Worm (Caenorhabditis elegans) whole organism, young adult: ENCODE data around the gene nhr-254.

ENCODE experiments used
- F22D6.2 ChIP-seq: sonication (generic microtip); optimal IDR thresholded peaks from 2 replicates; lab custom pipeline; 2016; ENCODE audit warnings: mild to moderate bottlenecking, missing genetic modification characterization, missing compliant biosample characterization
- F57A8.1 ChIP-seq: fragments of 200-800 bp; sonication (Bioruptor generic); optimal IDR thresholded peaks from 2 replicates; lab custom pipeline; 2018; ENCODE audit warnings: mild to moderate bottlenecking, missing genetic modification characterization, moderate library complexity, missing compliant biosample characterization
- Y67H2A.10 ChIP-seq: fragments of 200-800 bp; sonication (Bioruptor generic); conservative IDR thresholded peaks from 2 replicates; pipeline ENCODE4 v1.3.6; 2022; ENCODE audit warnings: missing genetic modification reagents, missing genetic modification characterization, missing compliant biosample characterization
- akir-1 ChIP-seq: fragments of 200-800 bp; sonication (Bioruptor generic); optimal IDR thresholded peaks from 2 replicates; lab custom pipeline; 2018; ENCODE audit warnings: mild to moderate bottlenecking, missing genetic modification characterization, moderate library complexity, missing compliant biosample characterization
- ama-1 ChIP-seq, 3 experiments: fragments of 150-350 bp in 1 of 3; sonication (generic microtip) in 2 of 3; optimal IDR thresholded peaks; 2 replicates each; lab custom pipeline; 2014 to 2018; ENCODE audit warnings: missing biosample characterization in 2 of 3, missing genetic modification characterization in 2 of 3, missing genetic modification reagents in 2 of 3
- attf-3 ChIP-seq: fragments of 200-800 bp; sonication (Bioruptor generic); conservative IDR thresholded peaks from 2 replicates; pipeline ENCODE4 v1.3.6; 2022; ENCODE audit warnings: missing genetic modification reagents, missing genetic modification characterization, missing compliant biosample characterization
- ceh-79 ChIP-seq: sonication (generic microtip); optimal IDR thresholded peaks from 2 replicates; lab custom pipeline; 2017; ENCODE audit warnings: mild to moderate bottlenecking, missing genetic modification characterization, missing compliant biosample characterization
- chd-7 ChIP-seq: sonication (generic microtip); optimal IDR thresholded peaks from 2 replicates; lab custom pipeline; 2016; ENCODE audit warnings: mild to moderate bottlenecking, missing genetic modification characterization, moderate library complexity, missing compliant biosample characterization
- die-1 ChIP-seq: sonication (generic microtip); optimal IDR thresholded peaks from 2 replicates; lab custom pipeline; 2016; ENCODE audit warnings: missing genotype, mild to moderate bottlenecking, missing genetic modification characterization, missing compliant biosample characterization
- egl-18 ChIP-seq: fragments of 200-800 bp; sonication (Bioruptor generic); IDR thresholded peaks from 2 replicates; pipeline ENCODE4 v1.3.6; 2022; ENCODE audit warnings: missing genetic modification reagents, missing genetic modification characterization, missing compliant biosample characterization
- ekl-4 ChIP-seq: fragments of 200-800 bp; sonication (Bioruptor generic); IDR thresholded peaks from 2 replicates; pipeline ENCODE4 v1.3.6; 2022; ENCODE audit warnings: missing genetic modification reagents, missing genetic modification characterization, missing compliant biosample characterization
- him-1 ChIP-seq: sonication (generic microtip); optimal IDR thresholded peaks from 2 replicates; lab custom pipeline; 2016; ENCODE audit warnings: missing genotype, missing genetic modification reagents, missing genetic modification characterization, missing compliant biosample characterization
- lag-1 ChIP-seq: fragments of 200-800 bp; sonication (Bioruptor generic); IDR thresholded peaks from 2 replicates; pipeline ENCODE4 v1.3.6; 2022; ENCODE audit warnings: missing genetic modification reagents, missing genetic modification characterization, missing compliant biosample characterization
- lsl-1 ChIP-seq: fragments of 200-800 bp; sonication (Bioruptor generic); optimal IDR thresholded peaks from 2 replicates; lab custom pipeline; 2018; ENCODE audit warnings: mild to moderate bottlenecking, missing genetic modification characterization, moderate library complexity, missing compliant biosample characterization
- nhr-27 ChIP-seq: fragments of 200-800 bp; sonication (Bioruptor generic); optimal IDR thresholded peaks from 2 replicates; lab custom pipeline; 2018; ENCODE audit warnings: mild to moderate bottlenecking, missing genetic modification characterization, moderate library complexity, missing compliant biosample characterization
- nhr-80 ChIP-seq: sonication (generic microtip); optimal IDR thresholded peaks from 2 replicates; lab custom pipeline; 2016; ENCODE audit warnings: missing genetic modification characterization, missing compliant biosample characterization
- xnd-1 ChIP-seq: sonication (generic microtip); optimal IDR thresholded peaks from 2 replicates; lab custom pipeline; 2016; ENCODE audit warnings: missing genotype, missing genetic modification reagents, missing genetic modification characterization, missing compliant biosample characterization
- ztf-22 ChIP-seq: fragments of 200-800 bp; sonication (Bioruptor generic); optimal IDR thresholded peaks from 2 replicates; lab custom pipeline; 2018; ENCODE audit warnings: mild to moderate bottlenecking, missing genetic modification characterization, moderate library complexity, missing compliant biosample characterization

nhr-254 gene

ce11 chrV:443193-443592 is 50.8 kb downstream of the nhr-254 start, which contains the start of gene srh-33:
Gene srh-33, minus strand, starts transcription at chrV:443293.
- no peak for TF ChIP-seq ceh-79 (tag; lab: Kevin White, UChicago)
- TF ChIP-seq F22D6.2 = no peak
- no peak for TF ChIP-seq chd-7 (tag; lab: Kevin White, UChicago)
- TF ChIP-seq die-1 (tag; lab: Kevin White, UChicago) = no peak
- no peak for TF ChIP-seq ama-1 (optimal IDR thresholded peaks at IDR 0.05; lab: Kevin White, UChicago)
- no peak for TF ChIP-seq ama-1 (GFP tag; optimal IDR thresholded peaks at IDR 0.05; lab: Kevin White, UChicago)
- no peak for TF ChIP-seq lsl-1
- no peak for TF ChIP-seq nhr-80
- TF ChIP-seq F57A8.1 (GFP tag; lab: Kevin White, UChicago) = no peak
- TF ChIP-seq lag-1 (GFP tag; lab: Robert Waterston, UW) = no peak
- no peak for TF ChIP-seq egl-18 (GFP tag; lab: Robert Waterston, UW)
- TF ChIP-seq him-1 (tag; lab: Kevin White, UChicago) = no peak
- no peak for TF ChIP-seq ztf-22 (GFP tag; lab: Kevin White, UChicago)
- TF ChIP-seq ekl-4 = no peak
- no peak for TF ChIP-seq nhr-27
- no peak for TF ChIP-seq Y67H2A.10 (GFP tag; lab: Robert Waterston, UW)
- TF ChIP-seq xnd-1 (tag; lab: Kevin White, UChicago) = no peak
- no peak for TF ChIP-seq akir-1 (GFP tag; lab: Kevin White, UChicago)
- TF ChIP-seq attf-3 (GFP tag; lab: Robert Waterston, UW) = no peak
